Worm (Caenorhabditis elegans) whole organism, late embryonic: ENCODE measurements around the gene C17H12.10.
A peak's percentile ranks its signal among the peaks of the same experiment; 100 is the strongest.

Experiments
- ama-1 ChIP-seq: fragments of 150-350 bp; optimal IDR thresholded peaks from 2 replicates; lab custom pipeline; 2014
- ceh-45 ChIP-seq: fragments of 200-800 bp; sonication (Bioruptor generic); IDR thresholded peaks from 2 replicates; pipeline ENCODE4 v1.3.6; 2022; ENCODE audit warnings: missing genetic modification reagents, missing genetic modification characterization, missing compliant biosample characterization
- nhr-11 ChIP-seq: fragments of 150-350 bp; optimal IDR thresholded peaks from 2 replicates; lab custom pipeline; 2014; ENCODE audit warnings: missing biosample characterization, missing genetic modification characterization
- sox-2 ChIP-seq: fragments of 200-800 bp; sonication (Bioruptor generic); IDR thresholded peaks from 2 replicates; pipeline ENCODE4 v1.3.6; 2022; ENCODE audit warnings: missing genetic modification reagents, missing genetic modification characterization, missing compliant biosample characterization
- sox-4 ChIP-seq: sonication (generic microtip); optimal IDR thresholded peaks from 2 replicates; lab custom pipeline; 2017; ENCODE audit warnings: mild to moderate bottlenecking, missing genetic modification characterization, inconsistent platforms, missing compliant biosample characterization
- tbx-2 ChIP-seq: sonication (generic microtip); optimal IDR thresholded peaks from 2 replicates; lab custom pipeline; 2016; ENCODE audit warnings: missing genetic modification characterization, missing compliant biosample characterization
- unc-42 ChIP-seq: sonication (generic microtip); optimal IDR thresholded peaks from 2 replicates; lab custom pipeline; 2016; ENCODE audit warnings: missing genotype, missing genetic modification characterization, missing compliant biosample characterization

DNA sequence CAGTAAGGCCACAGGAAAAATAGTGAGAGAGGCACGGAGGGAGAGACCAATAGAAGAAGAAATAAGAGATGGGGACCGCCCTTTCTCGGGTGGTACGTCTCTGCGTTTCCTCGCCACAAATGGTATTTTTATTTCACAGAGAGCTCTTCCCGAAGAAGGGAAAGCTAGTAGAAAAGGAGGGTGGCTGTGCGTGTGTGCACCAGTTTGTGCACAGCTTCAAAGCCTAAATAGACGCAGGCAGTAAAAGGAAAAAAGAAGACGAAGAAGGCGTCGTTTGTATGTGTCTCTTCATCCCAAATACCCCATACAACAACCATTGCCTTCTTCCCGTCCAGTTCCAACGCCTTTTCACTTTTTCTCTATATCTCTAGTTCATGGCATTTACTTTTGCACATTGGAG is 3.2 kb downstream of the C17H12.10 start:
- TF ChIP-seq tbx-2 (tag; lab: Kevin White, UChicago) (peak; percentile 54), ama-1 (lab: Kevin White, UChicago) (no peak), sox-2 (GFP tag; lab: Robert Waterston, UW) (no peak), unc-42 (tag; lab: Kevin White, UChicago) (peak; percentile 59), nhr-11 (tag; lab: Kevin White, UChicago) (no peak), ceh-45 (no peak), sox-4 (tag; lab: Kevin White, UChicago) (no peak)
